Worm (Caenorhabditis elegans) whole organism, late embryonic: Measurements from ENCODE around the gene T18D3.9.

ENCODE experiments used
- C08G9.2 ChIP-seq: sonication (generic microtip); optimal IDR thresholded peaks from 2 replicates; lab custom pipeline; 2016; ENCODE audit warnings: mild to moderate bottlenecking, missing genetic modification characterization, moderate library complexity, missing compliant biosample characterization
- C38D4.7 ChIP-seq: fragments of 200-800 bp; sonication (Bioruptor generic); optimal IDR thresholded peaks from 2 replicates; lab custom pipeline; 2018; ENCODE audit warnings: mild to moderate bottlenecking, missing genetic modification characterization, moderate library complexity, missing compliant biosample characterization
- K02D7.2 ChIP-seq: sonication (generic microtip); optimal IDR thresholded peaks from 2 replicates; lab custom pipeline; 2017; ENCODE audit warnings: mild to moderate bottlenecking, missing genetic modification characterization, missing compliant biosample characterization
- T23F11.4 ChIP-seq: fragments of 200-800 bp; sonication (Bioruptor generic); optimal IDR thresholded peaks from 2 replicates; lab custom pipeline; 2018; ENCODE audit warnings: mild to moderate bottlenecking, missing genetic modification characterization, missing compliant biosample characterization
- ahr-1 ChIP-seq: sonication (generic microtip); optimal IDR thresholded peaks from 2 replicates; lab custom pipeline; 2016; ENCODE audit warnings: missing genetic modification characterization, missing compliant biosample characterization
- ama-1 ChIP-seq: fragments of 150-350 bp; optimal IDR thresholded peaks from 2 replicates; lab custom pipeline; 2014
- ceh-14 ChIP-seq: sonication (generic microtip); optimal IDR thresholded peaks from 2 replicates; lab custom pipeline; 2016; ENCODE audit warnings: missing genotype, missing genetic modification characterization, missing compliant biosample characterization
- ceh-18 ChIP-seq: sonication (generic microtip); optimal IDR thresholded peaks from 2 replicates; lab custom pipeline; 2016; ENCODE audit warnings: missing genetic modification characterization, missing compliant biosample characterization
- ceh-2 ChIP-seq: sonication (generic microtip); optimal IDR thresholded peaks from 2 replicates; lab custom pipeline; 2016; ENCODE audit warnings: missing genotype, missing genetic modification characterization, missing compliant biosample characterization
- ceh-22 ChIP-seq: sonication (generic microtip); optimal IDR thresholded peaks from 2 replicates; lab custom pipeline; 2017; ENCODE audit warnings: missing biosample characterization, missing genetic modification characterization
- ceh-24 ChIP-seq: sonication (generic microtip); optimal IDR thresholded peaks from 2 replicates; lab custom pipeline; 2016; ENCODE audit warnings: mild to moderate bottlenecking, missing genetic modification characterization, missing compliant biosample characterization
- ceh-30 ChIP-seq: fragments of 150-350 bp; optimal IDR thresholded peaks from 2 replicates; lab custom pipeline; 2014; ENCODE audit warnings: missing biosample characterization, missing genetic modification characterization
- ceh-31 ChIP-seq: sonication (generic microtip); optimal IDR thresholded peaks from 2 replicates; lab custom pipeline; 2016; ENCODE audit warnings: missing genetic modification characterization, missing compliant biosample characterization
- ceh-34 ChIP-seq: sonication (generic microtip); optimal IDR thresholded peaks from 2 replicates; lab custom pipeline; 2016; ENCODE audit warnings: mild to moderate bottlenecking, missing genetic modification characterization, missing compliant biosample characterization
- ceh-45 ChIP-seq: fragments of 200-800 bp; sonication (Bioruptor generic); IDR thresholded peaks from 2 replicates; pipeline ENCODE4 v1.3.6; 2022; ENCODE audit warnings: missing genetic modification reagents, missing genetic modification characterization, missing compliant biosample characterization
- ceh-6 ChIP-seq: fragments of 200-800 bp; sonication (Bioruptor generic); optimal IDR thresholded peaks from 2 replicates; lab custom pipeline; 2018; ENCODE audit warnings: mild to moderate bottlenecking, missing genetic modification characterization, missing compliant biosample characterization
- che-1 ChIP-seq: sonication (generic microtip); optimal IDR thresholded peaks from 2 replicates; lab custom pipeline; 2016; ENCODE audit warnings: mild to moderate bottlenecking, missing genetic modification characterization, missing compliant biosample characterization
- dmd-4 ChIP-seq: sonication (generic microtip); optimal IDR thresholded peaks from 2 replicates; lab custom pipeline; 2016; ENCODE audit warnings: borderline replicate concordance, missing genetic modification characterization, missing compliant biosample characterization
- elt-2 ChIP-seq: sonication (generic microtip); optimal IDR thresholded peaks from 2 replicates; lab custom pipeline; 2016; ENCODE audit warnings: missing genetic modification reagents, missing genetic modification characterization, missing compliant biosample characterization
- elt-4 ChIP-seq: sonication (generic microtip); optimal IDR thresholded peaks from 2 replicates; lab custom pipeline; 2016; ENCODE audit warnings: missing genetic modification characterization, missing compliant biosample characterization
- fkh-10 ChIP-seq: fragments of 150-350 bp; optimal IDR thresholded peaks from 2 replicates; lab custom pipeline; 2014; ENCODE audit warnings: missing biosample characterization, missing genetic modification reagents, missing genetic modification characterization
- fkh-6 ChIP-seq: sonication (generic microtip); optimal IDR thresholded peaks from 2 replicates; lab custom pipeline; 2016; ENCODE audit warnings: missing genetic modification characterization, missing compliant biosample characterization
- hlh-13 ChIP-seq: fragments of 200-800 bp; sonication (Bioruptor generic); optimal IDR thresholded peaks from 2 replicates; lab custom pipeline; 2018; ENCODE audit warnings: mild to moderate bottlenecking, missing genetic modification characterization, missing compliant biosample characterization
- hlh-15 ChIP-seq: sonication (generic microtip); optimal IDR thresholded peaks from 2 replicates; lab custom pipeline; 2016; ENCODE audit warnings: missing genetic modification characterization, missing compliant biosample characterization
- hlh-6 ChIP-seq: sonication (generic microtip); optimal IDR thresholded peaks from 2 replicates; lab custom pipeline; 2016; ENCODE audit warnings: missing genotype, missing genetic modification characterization, missing compliant biosample characterization
- hlh-8 ChIP-seq: sonication (generic microtip); optimal IDR thresholded peaks from 2 replicates; lab custom pipeline; 2016; ENCODE audit warnings: missing genotype, missing genetic modification characterization, missing compliant biosample characterization
- lim-6 ChIP-seq: sonication (generic microtip); optimal IDR thresholded peaks from 2 replicates; lab custom pipeline; 2016; ENCODE audit warnings: missing genetic modification characterization, missing compliant biosample characterization
- madf-2 ChIP-seq: sonication (generic microtip); optimal IDR thresholded peaks from 2 replicates; lab custom pipeline; 2017; ENCODE audit warnings: missing genetic modification characterization, missing compliant biosample characterization
- nfya-1 ChIP-seq: sonication (generic microtip); optimal IDR thresholded peaks from 2 replicates; lab custom pipeline; 2017; ENCODE audit warnings: missing genetic modification characterization, mild to moderate bottlenecking, missing compliant biosample characterization, antibody characterized with exemption, moderate library complexity
- nhr-232 ChIP-seq: sonication (generic microtip); optimal IDR thresholded peaks from 2 replicates; lab custom pipeline; 2016; ENCODE audit warnings: missing genetic modification characterization, missing compliant biosample characterization
- odd-2 ChIP-seq: sonication (generic microtip); optimal IDR thresholded peaks from 2 replicates; lab custom pipeline; 2017; ENCODE audit warnings: antibody characterized with exemption, mild to moderate bottlenecking, missing genetic modification characterization, missing compliant biosample characterization
- pag-3 ChIP-seq: sonication (generic microtip); optimal IDR thresholded peaks from 2 replicates; lab custom pipeline; 2016; ENCODE audit warnings: missing compliant biosample characterization, missing genetic modification characterization, borderline replicate concordance
- pat-9 ChIP-seq: fragments of 200-800 bp; sonication (Bioruptor generic); optimal IDR thresholded peaks from 2 replicates; lab custom pipeline; 2018; ENCODE audit warnings: mild to moderate bottlenecking, missing genetic modification characterization, moderate library complexity, missing compliant biosample characterization
- pax-1 ChIP-seq: fragments of 150-350 bp; optimal IDR thresholded peaks from 2 replicates; lab custom pipeline; 2014; ENCODE audit warnings: missing biosample characterization, missing genetic modification characterization
- pqm-1 ChIP-seq: sonication (generic microtip); optimal IDR thresholded peaks from 2 replicates; lab custom pipeline; 2016; ENCODE audit warnings: missing genetic modification characterization, missing compliant biosample characterization
- ref-2 ChIP-seq: sonication (generic microtip); optimal IDR thresholded peaks from 2 replicates; lab custom pipeline; 2016; ENCODE audit warnings: missing genetic modification characterization, missing compliant biosample characterization
- sdc-2 ChIP-seq: sonication (generic microtip); optimal IDR thresholded peaks from 2 replicates; lab custom pipeline; 2016; ENCODE audit warnings: missing genotype, missing genetic modification characterization, missing compliant biosample characterization
- sox-2 ChIP-seq: fragments of 200-800 bp; sonication (Bioruptor generic); IDR thresholded peaks from 2 replicates; pipeline ENCODE4 v1.3.6; 2022; ENCODE audit warnings: missing genetic modification reagents, missing genetic modification characterization, missing compliant biosample characterization
- sox-4 ChIP-seq: sonication (generic microtip); optimal IDR thresholded peaks from 2 replicates; lab custom pipeline; 2017; ENCODE audit warnings: mild to moderate bottlenecking, missing genetic modification characterization, inconsistent platforms, missing compliant biosample characterization
- syd-9 ChIP-seq: sonication (generic microtip); optimal IDR thresholded peaks from 2 replicates; lab custom pipeline; 2016; ENCODE audit warnings: mild to moderate bottlenecking, missing genetic modification characterization, moderate library complexity, missing compliant biosample characterization
- tbx-2 ChIP-seq: sonication (generic microtip); optimal IDR thresholded peaks from 2 replicates; lab custom pipeline; 2016; ENCODE audit warnings: missing genetic modification characterization, missing compliant biosample characterization
- tbx-7 ChIP-seq: sonication (generic microtip); optimal IDR thresholded peaks from 2 replicates; lab custom pipeline; 2016; ENCODE audit warnings: missing genotype, missing genetic modification characterization, missing compliant biosample characterization
- unc-3 ChIP-seq, 2 experiments: fragments of 200-800 bp in 1 of 2; sonication (Bioruptor generic) in 1 of 2; sonication (generic microtip) in 1 of 2; conservative IDR thresholded peaks in 1 of 2; optimal IDR thresholded peaks in 1 of 2; 2 replicates each; pipeline versions ENCODE4 v1.3.6 to Lab custom; 2016 to 2022; ENCODE audit warnings: missing compliant biosample characterization in 2 of 2, missing genetic modification characterization in 2 of 2, missing genetic modification reagents in 1 of 2
- unc-42 ChIP-seq: sonication (generic microtip); optimal IDR thresholded peaks from 2 replicates; lab custom pipeline; 2016; ENCODE audit warnings: missing genotype, missing genetic modification characterization, missing compliant biosample characterization
- unc-55 ChIP-seq: sonication (generic microtip); optimal IDR thresholded peaks from 2 replicates; lab custom pipeline; 2017; ENCODE audit warnings: missing biosample characterization, missing genetic modification reagents, missing genetic modification characterization
- ztf-16 ChIP-seq: sonication (generic microtip); optimal IDR thresholded peaks from 2 replicates; lab custom pipeline; 2017; ENCODE audit warnings: missing genetic modification characterization, missing compliant biosample characterization

The T18D3.9 gene

DNA sequence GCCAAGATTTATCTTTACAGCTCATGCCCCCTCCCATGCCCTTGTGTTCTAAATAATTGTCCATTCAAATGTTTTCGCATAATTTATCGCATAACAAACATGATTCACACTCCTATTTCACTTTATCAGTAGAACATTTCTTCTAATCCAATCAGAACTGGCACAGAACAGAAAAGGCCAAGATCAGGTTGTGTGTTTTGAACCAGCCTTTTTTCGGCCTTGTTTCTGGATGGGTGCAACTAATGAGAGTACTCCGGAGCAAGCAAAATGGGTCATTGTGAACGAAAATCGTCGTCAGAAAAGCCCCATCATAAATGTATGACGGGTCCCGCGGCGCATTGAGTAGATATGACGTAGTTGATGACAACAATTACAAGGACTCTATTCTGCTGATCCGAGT, 36.9 kb upstream of the T18D3.9 start:
- TF ChIP-seq hlh-13 (GFP tag; lab: Kevin White, UChicago) (no peak), ceh-24 (no peak), pqm-1 (tag; lab: Kevin White, UChicago) (no peak), che-1 (tag; lab: Kevin White, UChicago) (no peak), sox-2 (no peak), ceh-31 (tag; lab: Kevin White, UChicago) (no peak)

DNA sequence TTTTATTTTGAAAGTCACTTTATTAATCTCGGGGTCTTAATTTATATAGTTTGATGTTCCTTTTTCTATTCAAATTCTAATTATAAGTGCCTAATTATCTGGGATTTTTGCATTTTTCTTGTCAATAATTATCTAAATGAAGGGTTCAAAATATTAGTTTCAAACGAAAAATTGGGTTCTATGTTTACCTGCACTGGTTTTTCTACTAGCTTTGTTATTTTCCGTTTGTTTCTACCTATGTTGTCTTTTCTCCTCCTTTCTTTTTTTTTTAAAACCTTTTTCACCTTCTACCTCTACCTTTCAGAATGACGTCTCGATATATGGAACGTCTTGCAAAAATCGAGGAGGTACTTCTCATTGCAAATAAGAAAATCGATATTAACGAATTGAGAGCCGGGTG, 30.5 kb upstream of the T18D3.9 start, which contains the start of gene tbc-13:
Gene tbc-13, plus strand, starts transcription at position 301 of the 400 bp plus-strand sequence.
- TF ChIP-seq sox-4 (tag; lab: Kevin White, UChicago) (no peak), T23F11.4 (GFP tag; lab: Kevin White, UChicago) (no peak), ref-2 (tag; lab: Kevin White, UChicago) (no peak), hlh-15 (tag; lab: Kevin White, UChicago) (no peak), ceh-45 (no peak), pat-9 (tag; lab: Kevin White, UChicago) (no peak), ceh-14 (tag; lab: Kevin White, UChicago) (no peak), ama-1 (lab: Kevin White, UChicago) (no peak), nhr-232 (tag; lab: Kevin White, UChicago) (no peak), tbx-7 (no peak), sdc-2 (tag; lab: Kevin White, UChicago) (no peak), unc-3 (GFP tag; conservative IDR thresholded peaks at IDR 0.05; lab: Robert Waterston, UW) (no peak), unc-3 (tag; optimal IDR thresholded peaks at IDR 0.05; lab: Kevin White, UChicago) (no peak), C08G9.2 (no peak), fkh-6 (tag; lab: Kevin White, UChicago) (no peak), ceh-22 (tag; lab: Kevin White, UChicago) (no peak), ceh-6 (GFP tag; lab: Kevin White, UChicago) (no peak), C38D4.7 (GFP tag; lab: Kevin White, UChicago) (no peak), hlh-6 (no peak), dmd-4 (tag; lab: Kevin White, UChicago) (no peak), unc-55 (GFP tag; lab: Kevin White, UChicago) (no peak)

DNA sequence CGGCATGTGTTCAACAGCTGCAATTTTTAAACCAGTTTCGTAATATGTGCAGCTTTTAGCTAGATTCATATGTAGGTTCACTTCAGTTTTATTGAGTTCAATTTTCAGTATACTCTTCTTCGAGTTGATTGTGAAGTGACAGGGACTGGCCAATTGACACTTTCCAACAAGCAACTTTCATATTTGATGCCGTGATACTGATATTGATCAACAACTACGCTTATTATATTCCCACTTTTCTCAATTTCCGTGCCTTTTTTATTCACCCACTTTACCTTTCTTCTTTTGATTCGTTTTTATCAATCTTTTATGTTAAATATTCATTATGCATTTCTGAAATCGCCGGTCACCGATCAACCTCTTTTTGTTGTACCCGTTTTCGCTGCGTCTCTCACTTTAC, 29.8 kb upstream of the T18D3.9 start:
- no peak for TF ChIP-seq fkh-10 (GFP tag; lab: Kevin White, UChicago)
- TF ChIP-seq ceh-2 (tag; lab: Kevin White, UChicago): no peak
- no peak for TF ChIP-seq ceh-34 (tag; lab: Kevin White, UChicago)
- TF ChIP-seq hlh-15 (tag; lab: Kevin White, UChicago): no peak
- TF ChIP-seq ceh-18 (tag; lab: Kevin White, UChicago): no peak
- no peak for TF ChIP-seq odd-2

DNA sequence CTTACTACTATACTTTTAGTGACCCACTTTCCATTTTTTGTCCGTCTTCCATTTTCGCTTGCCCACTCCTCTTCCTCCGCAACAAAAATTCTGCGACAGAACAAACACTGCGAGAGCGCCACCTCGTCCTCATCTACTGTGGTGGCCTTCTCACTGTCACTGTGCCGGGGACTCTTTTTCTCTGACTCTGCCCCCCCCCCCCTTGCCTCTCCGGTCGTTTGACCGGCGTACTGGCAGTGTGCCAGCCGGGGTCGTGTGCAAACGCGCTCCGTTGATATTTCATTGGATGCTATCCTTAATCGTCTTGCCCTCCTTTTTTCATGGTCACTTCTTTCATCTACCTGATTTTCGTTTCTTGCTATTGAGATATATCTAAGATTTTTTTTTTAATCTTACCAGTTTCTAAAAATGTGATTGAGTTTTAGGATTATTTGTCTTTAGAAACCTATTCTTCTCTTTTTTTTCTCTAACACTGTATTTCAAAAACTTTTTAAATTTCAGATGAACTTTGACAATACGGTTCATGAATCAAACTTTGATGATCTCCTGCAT, 26.3 kb upstream of the T18D3.9 start, which contains the start of gene atf-6:
Gene atf-6, plus strand, starts transcription at position 502 of the 552 bp plus-strand sequence.
- TF ChIP-seq ceh-22 (tag; lab: Kevin White, UChicago) (no peak), madf-2 (tag; lab: Kevin White, UChicago) (peak; percentile 16), hlh-6 (peak; percentile 45), ceh-30 (tag; lab: Kevin White, UChicago) (no peak), ama-1 (lab: Kevin White, UChicago) (no peak), sox-4 (tag; lab: Kevin White, UChicago) (peak; percentile 9), unc-55 (GFP tag; lab: Kevin White, UChicago) (peak; percentile 15), pax-1 (tag; lab: Kevin White, UChicago) (peak; percentile 36), lim-6 (tag; lab: Kevin White, UChicago) (peak; percentile 10), hlh-8 (tag; lab: Kevin White, UChicago) (peak; percentile 53), syd-9 (tag; lab: Kevin White, UChicago) (peak; percentile 49), fkh-10 (GFP tag; lab: Kevin White, UChicago) (no peak), unc-42 (tag; lab: Kevin White, UChicago) (peak; percentile 65), ceh-34 (tag; lab: Kevin White, UChicago) (peak; percentile 91), pag-3 (no peak), ahr-1 (tag; lab: Kevin White, UChicago) (no peak), ceh-18 (tag; lab: Kevin White, UChicago) (peak; percentile 75), pat-9 (tag; lab: Kevin White, UChicago) (no peak), ref-2 (tag; lab: Kevin White, UChicago) (peak; percentile 70), ztf-16 (peak; percentile 56), K02D7.2 (tag; lab: Kevin White, UChicago) (no peak), hlh-15 (tag; lab: Kevin White, UChicago) (no peak), tbx-2 (tag; lab: Kevin White, UChicago) (peak; percentile 79), elt-2 (tag; lab: Kevin White, UChicago) (peak; percentile 48), nfya-1 (tag; lab: Kevin White, UChicago) (peak; percentile 74), elt-4 (tag; lab: Kevin White, UChicago) (no peak)
